Worm (Caenorhabditis elegans) whole organism, late embryonic: ENCODE data around the gene pcs-1.

Experiments used
- C38D4.7 ChIP-seq: fragments of 200-800 bp; sonication (Bioruptor generic); optimal IDR thresholded peaks from 2 replicates; lab custom pipeline; 2018; ENCODE audit warnings: mild to moderate bottlenecking, missing genetic modification characterization, moderate library complexity, missing compliant biosample characterization
- F13H6.1 ChIP-seq: sonication (generic microtip); optimal IDR thresholded peaks from 2 replicates; lab custom pipeline; 2016; ENCODE audit warnings: missing genetic modification characterization, missing compliant biosample characterization
- K02D7.2 ChIP-seq: sonication (generic microtip); optimal IDR thresholded peaks from 2 replicates; lab custom pipeline; 2017; ENCODE audit warnings: mild to moderate bottlenecking, missing genetic modification characterization, missing compliant biosample characterization
- Y22D7AL.16 ChIP-seq: sonication (generic microtip); optimal IDR thresholded peaks from 2 replicates; lab custom pipeline; 2016; ENCODE audit warnings: missing genetic modification characterization, missing compliant biosample characterization
- ceh-19 ChIP-seq: fragments of 200-800 bp; sonication (Bioruptor generic); optimal IDR thresholded peaks from 2 replicates; lab custom pipeline; 2018; ENCODE audit warnings: mild to moderate bottlenecking, missing genetic modification characterization, missing compliant biosample characterization
- ceh-30 ChIP-seq: fragments of 150-350 bp; optimal IDR thresholded peaks from 2 replicates; lab custom pipeline; 2014; ENCODE audit warnings: missing biosample characterization, missing genetic modification characterization
- ceh-31 ChIP-seq: sonication (generic microtip); optimal IDR thresholded peaks from 2 replicates; lab custom pipeline; 2016; ENCODE audit warnings: missing genetic modification characterization, missing compliant biosample characterization
- ceh-34 ChIP-seq: sonication (generic microtip); optimal IDR thresholded peaks from 2 replicates; lab custom pipeline; 2016; ENCODE audit warnings: mild to moderate bottlenecking, missing genetic modification characterization, missing compliant biosample characterization
- ceh-48 ChIP-seq: sonication (generic microtip); optimal IDR thresholded peaks from 2 replicates; lab custom pipeline; 2016; ENCODE audit warnings: missing genetic modification characterization, inconsistent platforms, missing compliant biosample characterization
- ceh-6 ChIP-seq: fragments of 200-800 bp; sonication (Bioruptor generic); optimal IDR thresholded peaks from 2 replicates; lab custom pipeline; 2018; ENCODE audit warnings: mild to moderate bottlenecking, missing genetic modification characterization, missing compliant biosample characterization
- dmd-4 ChIP-seq: sonication (generic microtip); optimal IDR thresholded peaks from 2 replicates; lab custom pipeline; 2016; ENCODE audit warnings: borderline replicate concordance, missing genetic modification characterization, missing compliant biosample characterization
- elt-4 ChIP-seq: sonication (generic microtip); optimal IDR thresholded peaks from 2 replicates; lab custom pipeline; 2016; ENCODE audit warnings: missing genetic modification characterization, missing compliant biosample characterization
- ets-4 ChIP-seq: sonication (generic microtip); optimal IDR thresholded peaks from 2 replicates; lab custom pipeline; 2016; ENCODE audit warnings: missing genetic modification characterization, missing compliant biosample characterization
- fkh-10 ChIP-seq: fragments of 150-350 bp; optimal IDR thresholded peaks from 2 replicates; lab custom pipeline; 2014; ENCODE audit warnings: missing biosample characterization, missing genetic modification reagents, missing genetic modification characterization
- fkh-6 ChIP-seq: sonication (generic microtip); optimal IDR thresholded peaks from 2 replicates; lab custom pipeline; 2016; ENCODE audit warnings: missing genetic modification characterization, missing compliant biosample characterization
- hlh-30 ChIP-seq: sonication (generic microtip); optimal IDR thresholded peaks from 2 replicates; lab custom pipeline; 2017; ENCODE audit warnings: antibody characterized with exemption, missing genetic modification characterization, missing compliant biosample characterization; ENCODE audit not compliant: insufficient read depth
- hlh-6 ChIP-seq: sonication (generic microtip); optimal IDR thresholded peaks from 2 replicates; lab custom pipeline; 2016; ENCODE audit warnings: missing genotype, missing genetic modification characterization, missing compliant biosample characterization
- lin-11 ChIP-seq: fragments of 200-800 bp; sonication (Bioruptor generic); optimal IDR thresholded peaks from 2 replicates; lab custom pipeline; 2018; ENCODE audit warnings: mild to moderate bottlenecking, missing genetic modification characterization, missing compliant biosample characterization
- madf-2 ChIP-seq: sonication (generic microtip); optimal IDR thresholded peaks from 2 replicates; lab custom pipeline; 2017; ENCODE audit warnings: missing genetic modification characterization, missing compliant biosample characterization
- nfya-1 ChIP-seq: sonication (generic microtip); optimal IDR thresholded peaks from 2 replicates; lab custom pipeline; 2017; ENCODE audit warnings: missing genetic modification characterization, mild to moderate bottlenecking, missing compliant biosample characterization, antibody characterized with exemption, moderate library complexity
- nhr-232 ChIP-seq: sonication (generic microtip); optimal IDR thresholded peaks from 2 replicates; lab custom pipeline; 2016; ENCODE audit warnings: missing genetic modification characterization, missing compliant biosample characterization
- npax-4 ChIP-seq: sonication (generic microtip); optimal IDR thresholded peaks from 2 replicates; lab custom pipeline; 2016; ENCODE audit warnings: missing genetic modification characterization, missing compliant biosample characterization
- odd-2 ChIP-seq: sonication (generic microtip); optimal IDR thresholded peaks from 2 replicates; lab custom pipeline; 2017; ENCODE audit warnings: antibody characterized with exemption, mild to moderate bottlenecking, missing genetic modification characterization, missing compliant biosample characterization
- pag-3 ChIP-seq: sonication (generic microtip); optimal IDR thresholded peaks from 2 replicates; lab custom pipeline; 2016; ENCODE audit warnings: missing compliant biosample characterization, missing genetic modification characterization, borderline replicate concordance
- pax-1 ChIP-seq: fragments of 150-350 bp; optimal IDR thresholded peaks from 2 replicates; lab custom pipeline; 2014; ENCODE audit warnings: missing biosample characterization, missing genetic modification characterization
- pros-1 ChIP-seq: fragments of 150-350 bp; optimal IDR thresholded peaks from 2 replicates; lab custom pipeline; 2014; ENCODE audit warnings: missing biosample characterization, missing genetic modification reagents, missing genetic modification characterization
- sox-4 ChIP-seq: sonication (generic microtip); optimal IDR thresholded peaks from 2 replicates; lab custom pipeline; 2017; ENCODE audit warnings: mild to moderate bottlenecking, missing genetic modification characterization, inconsistent platforms, missing compliant biosample characterization
- tbx-2 ChIP-seq: sonication (generic microtip); optimal IDR thresholded peaks from 2 replicates; lab custom pipeline; 2016; ENCODE audit warnings: missing genetic modification characterization, missing compliant biosample characterization
- tbx-7 ChIP-seq: sonication (generic microtip); optimal IDR thresholded peaks from 2 replicates; lab custom pipeline; 2016; ENCODE audit warnings: missing genotype, missing genetic modification characterization, missing compliant biosample characterization
- ttx-3 ChIP-seq: sonication (generic microtip); optimal IDR thresholded peaks from 2 replicates; lab custom pipeline; 2016; ENCODE audit warnings: missing genetic modification reagents, missing genetic modification characterization, missing compliant biosample characterization
- unc-3 ChIP-seq, 2 experiments: fragments of 200-800 bp in 1 of 2; sonication (Bioruptor generic) in 1 of 2; sonication (generic microtip) in 1 of 2; conservative IDR thresholded peaks in 1 of 2; optimal IDR thresholded peaks in 1 of 2; 2 replicates each; pipeline versions ENCODE4 v1.3.6 to Lab custom; 2016 to 2022; ENCODE audit warnings: missing compliant biosample characterization in 2 of 2, missing genetic modification characterization in 2 of 2, missing genetic modification reagents in 1 of 2
- unc-55 ChIP-seq: sonication (generic microtip); optimal IDR thresholded peaks from 2 replicates; lab custom pipeline; 2017; ENCODE audit warnings: missing biosample characterization, missing genetic modification reagents, missing genetic modification characterization
- unc-86 ChIP-seq: sonication (generic microtip); optimal IDR thresholded peaks from 2 replicates; lab custom pipeline; 2016; ENCODE audit warnings: missing genetic modification characterization, missing compliant biosample characterization
- zip-5 ChIP-seq: sonication (generic microtip); optimal IDR thresholded peaks from 2 replicates; lab custom pipeline; 2016; ENCODE audit warnings: missing genetic modification characterization, missing compliant biosample characterization
- ztf-16 ChIP-seq: sonication (generic microtip); optimal IDR thresholded peaks from 2 replicates; lab custom pipeline; 2017; ENCODE audit warnings: missing genetic modification characterization, missing compliant biosample characterization

Gene pcs-1

ce11 chrII:11577397-11577796 is at the start of gene pcs-1:
TSS of gene pcs-1 (minus strand) at chrII:11577740.
- TF ChIP-seq fkh-10 (no peak), unc-3 (GFP tag; conservative IDR thresholded peaks at IDR 0.05; lab: Robert Waterston, UW) (no peak), unc-3 (tag; optimal IDR thresholded peaks at IDR 0.05; lab: Kevin White, UChicago) (no peak), K02D7.2 (tag; lab: Kevin White, UChicago) (no peak), pag-3 (tag; lab: Kevin White, UChicago) (no peak), ceh-48 (tag; lab: Kevin White, UChicago) (no peak), zip-5 (tag; lab: Kevin White, UChicago) (no peak), unc-55 (GFP tag; lab: Kevin White, UChicago) (no peak), tbx-7 (tag; lab: Kevin White, UChicago) (no peak), fkh-6 (tag; lab: Kevin White, UChicago) (no peak), F13H6.1 (no peak), ceh-34 (no peak), C38D4.7 (GFP tag; lab: Kevin White, UChicago) (no peak), odd-2 (no peak), ceh-19 (GFP tag; lab: Kevin White, UChicago) (no peak), elt-4 (no peak), npax-4 (tag; lab: Kevin White, UChicago) (no peak)

DNA sequence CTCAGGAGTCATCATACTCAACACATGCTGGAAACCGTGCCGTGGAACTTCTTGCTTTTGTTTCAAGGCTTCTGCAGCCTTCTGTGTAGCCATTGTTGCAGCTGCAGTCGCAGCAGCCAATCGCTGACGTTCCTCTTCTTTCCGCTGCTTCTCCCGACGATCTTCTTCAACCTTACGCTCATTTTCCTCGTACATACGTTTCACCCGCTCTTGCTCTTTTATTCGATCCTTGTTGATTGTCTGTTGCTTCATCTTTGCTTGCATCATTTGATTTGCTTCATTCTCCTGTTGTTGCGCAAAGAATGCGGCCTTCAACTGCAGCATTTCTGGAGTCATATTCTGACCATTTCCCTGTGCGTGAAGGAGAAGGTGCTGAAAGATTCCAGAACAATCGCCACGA is 45.1 kb upstream of the pcs-1 start:
- no peak for TF ChIP-seq ets-4 (tag; lab: Kevin White, UChicago)

- TF ChIP-seq npax-4 (tag; lab: Kevin White, UChicago) (no peak), ceh-6 (GFP tag; lab: Kevin White, UChicago) (no peak), ceh-31 (tag; lab: Kevin White, UChicago) (no peak), zip-5 (tag; lab: Kevin White, UChicago) (no peak), ttx-3 (tag; lab: Kevin White, UChicago) (no peak), unc-55 (GFP tag; lab: Kevin White, UChicago) (no peak), sox-4 (tag; lab: Kevin White, UChicago) (no peak), pax-1 (tag; lab: Kevin White, UChicago) (no peak), hlh-6 (tag; lab: Kevin White, UChicago) (no peak), dmd-4 (tag; lab: Kevin White, UChicago) (no peak), F13H6.1 (no peak), pros-1 (no peak), hlh-30 (tag; lab: Kevin White, UChicago) (no peak), lin-11 (tag; lab: Kevin White, UChicago) (no peak), fkh-6 (tag; lab: Kevin White, UChicago) (no peak), tbx-2 (no peak), nhr-232 (tag; lab: Kevin White, UChicago) (no peak)
Measured at ce11 chrII:11621576-11621975, 44.0 kb upstream of the pcs-1 start.

DNA sequence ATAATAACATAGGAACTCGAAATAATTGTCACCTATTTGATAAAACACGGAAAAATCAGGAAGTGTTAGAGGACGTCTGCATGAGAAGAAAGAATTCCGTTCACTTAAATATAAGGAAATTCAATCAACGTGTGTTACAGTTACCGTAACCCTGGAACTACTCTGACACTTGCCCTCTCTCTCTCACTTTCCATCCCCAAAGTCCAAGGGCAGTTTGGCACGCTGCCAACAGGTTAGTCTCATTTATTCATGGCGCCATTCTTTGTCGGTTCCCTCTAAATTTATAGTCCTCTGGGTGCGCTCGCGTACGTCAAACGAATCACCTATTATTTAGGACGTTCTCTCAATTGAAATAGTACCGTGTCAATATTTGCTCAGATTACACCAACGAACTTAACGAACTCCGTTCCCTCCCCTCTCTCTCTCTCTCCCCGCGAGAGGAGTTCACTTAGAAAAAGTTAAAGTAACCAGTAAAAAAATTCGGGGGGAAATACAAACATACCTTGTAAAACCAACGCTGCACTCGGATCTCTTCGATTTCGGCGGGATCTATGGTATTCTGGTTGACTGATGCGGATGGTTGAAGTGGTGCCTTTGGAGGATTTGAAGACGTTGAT is 43.2 kb upstream of the pcs-1 start:
- TF ChIP-seq dmd-4 (tag; lab: Kevin White, UChicago) (no peak), K02D7.2 (tag; lab: Kevin White, UChicago) (no peak), nfya-1 (tag; lab: Kevin White, UChicago) (no peak), ztf-16 (tag; lab: Kevin White, UChicago) (no peak), unc-86 (no peak), madf-2 (tag; lab: Kevin White, UChicago) (no peak), pag-3 (tag; lab: Kevin White, UChicago) (no peak), unc-3 (GFP tag; conservative IDR thresholded peaks at IDR 0.05; lab: Robert Waterston, UW) (no peak), unc-3 (tag; optimal IDR thresholded peaks at IDR 0.05; lab: Kevin White, UChicago) (no peak), Y22D7AL.16 (tag; lab: Kevin White, UChicago) (no peak), ceh-30 (tag; lab: Kevin White, UChicago) (no peak)
